Worm (Caenorhabditis elegans): ENCODE measurements around the gene del-2.

- TF ChIP-seq him-1 (tag; optimal IDR thresholded peaks at IDR 0.05) (no peak), dao-5 (tag; optimal IDR thresholded peaks at IDR 0.05) (no peak), W03F9.2 (tag; optimal IDR thresholded peaks at IDR 0.05) (no peak)
These were observed 48.8 kb upstream of the del-2 start, which contains the start of gene sdz-36 for ce11 chrIV:9690644-9691043.
